Worm (Caenorhabditis elegans): ENCODE data around the gene crb-3.

crb-3 gene

DNA sequence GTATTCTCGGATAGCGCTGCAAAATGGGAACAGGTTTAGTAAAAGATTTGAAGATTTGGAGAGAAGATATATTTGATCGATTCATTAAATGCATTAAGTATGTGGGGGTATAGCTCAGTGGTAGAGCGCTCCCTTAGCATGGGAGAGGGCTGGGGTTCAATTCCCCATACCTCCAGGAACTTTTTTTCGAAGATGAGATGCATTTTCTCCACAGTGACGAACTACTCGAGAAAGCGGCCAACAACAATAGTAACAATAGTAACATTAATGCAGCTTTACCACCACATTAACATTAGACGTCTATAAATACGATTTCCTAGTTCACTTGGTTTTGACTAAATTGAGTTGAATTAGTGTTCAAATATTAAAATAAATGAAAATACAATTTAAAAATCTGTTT is 34.1 kb downstream of the crb-3 start:
- TF ChIP-seq snpc-4 (tag; optimal IDR thresholded peaks at IDR 0.05) (no peak), nhr-43 (tag; optimal IDR thresholded peaks at IDR 0.05; ENCODE audit: poor library complexity, severe bottlenecking) (peak; percentile 66), nhr-77 (tag; optimal IDR thresholded peaks at IDR 0.05) (no peak), nhr-25 (tag; optimal IDR thresholded peaks at IDR 0.05) (no peak)

ce11 chrX:9238692-9239091 is 35.1 kb downstream of the crb-3 start:
- TF ChIP-seq tbx-2 (tag; optimal IDR thresholded peaks at IDR 0.05) (peak; percentile 2), nhr-11 (tag; optimal IDR thresholded peaks at IDR 0.05) (no peak), nhr-43 (tag; optimal IDR thresholded peaks at IDR 0.05; ENCODE audit: poor library complexity, severe bottlenecking) (peak; percentile 45), unc-39 (tag; optimal IDR thresholded peaks at IDR 0.05) (no peak)

- no peak for TF ChIP-seq zag-1 (tag; optimal IDR thresholded peaks at IDR 0.05)
- TF ChIP-seq tbx-2 (tag; optimal IDR thresholded peaks at IDR 0.05) = no peak
- no peak for TF ChIP-seq pqm-1 (tag; optimal IDR thresholded peaks at IDR 0.05)
- TF ChIP-seq nhr-23 (tag; optimal IDR thresholded peaks at IDR 0.05) = no peak
- TF ChIP-seq nhr-77 (tag; optimal IDR thresholded peaks at IDR 0.05) = no peak
- TF ChIP-seq nhr-25 (tag; optimal IDR thresholded peaks at IDR 0.05) = no peak
- TF ChIP-seq nhr-237 (tag; optimal IDR thresholded peaks at IDR 0.05) = no peak
- TF ChIP-seq ceh-28 (tag; optimal IDR thresholded peaks at IDR 0.05) = no peak
- no peak for TF ChIP-seq nhr-12 (tag; optimal IDR thresholded peaks at IDR 0.05)
- TF ChIP-seq skn-1 (tag; optimal IDR thresholded peaks at IDR 0.05) = no peak
- no peak for TF ChIP-seq nhr-11 (tag; optimal IDR thresholded peaks at IDR 0.05)
- TF ChIP-seq daf-12 (tag; optimal IDR thresholded peaks at IDR 0.05) = no peak
- no peak for TF ChIP-seq pha-4 (tag; optimal IDR thresholded peaks at IDR 0.05)
- no peak for TF ChIP-seq lin-39 (tag; optimal IDR thresholded peaks at IDR 0.05)
- TF ChIP-seq mdl-1 (tag; optimal IDR thresholded peaks at IDR 0.05) = no peak
- no peak for TF ChIP-seq fos-1 (tag; optimal IDR thresholded peaks at IDR 0.05)
- no peak for TF ChIP-seq ztf-4 (tag; optimal IDR thresholded peaks at IDR 0.05)
- no peak for TF ChIP-seq nhr-28 (tag; optimal IDR thresholded peaks at IDR 0.05)
- no peak for TF ChIP-seq ceh-82 (tag; optimal IDR thresholded peaks at IDR 0.05)
These were observed 38.6 kb downstream of the crb-3 start, which contains the start of gene lgc-4 for ce11 chrX:9242123-9242522. lgc-4 (minus strand) TSS chrX:9242223.

ce11 chrX:9243257-9243656 is 39.7 kb downstream of the crb-3 start, which contains the start of gene gpa-12:
gpa-12 (plus strand) TSS chrX:9243557.
- TF ChIP-seq pqm-1 (tag; optimal IDR thresholded peaks at IDR 0.05) (no peak), ztf-4 (tag; optimal IDR thresholded peaks at IDR 0.05) (no peak), lin-15B (tag; optimal IDR thresholded peaks at IDR 0.05) (no peak), ceh-16 (tag; optimal IDR thresholded peaks at IDR 0.05) (no peak), elt-1 (tag; optimal IDR thresholded peaks at IDR 0.05) (no peak), pha-4 (tag; optimal IDR thresholded peaks at IDR 0.05) (no peak), jun-1 (tag; optimal IDR thresholded peaks at IDR 0.05) (no peak), unc-62 (GFP tag; optimal IDR thresholded peaks at IDR 0.05) (no peak), fkh-2 (tag; optimal IDR thresholded peaks at IDR 0.05) (no peak), nhr-28 (tag; optimal IDR thresholded peaks at IDR 0.05) (no peak), fos-1 (tag; optimal IDR thresholded peaks at IDR 0.05) (no peak), ama-1 (optimal IDR thresholded peaks at IDR 0.05) (no peak), aly-2 (tag; optimal IDR thresholded peaks at IDR 0.05) (no peak), nfya-1 (tag; optimal IDR thresholded peaks at IDR 0.05; ENCODE audit: insufficient read depth) (no peak), nhr-237 (tag; optimal IDR thresholded peaks at IDR 0.05) (no peak), sea-2 (GFP tag; optimal IDR thresholded peaks at IDR 0.05) (no peak), hmg-11 (tag; optimal IDR thresholded peaks at IDR 0.05) (no peak), R02D3.7 (tag; optimal IDR thresholded peaks at IDR 0.05) (no peak)

ce11 chrX:9246625-9247024 is 43.1 kb downstream of the crb-3 start:
- TF ChIP-seq nhr-43 (tag; optimal IDR thresholded peaks at IDR 0.05; ENCODE audit: poor library complexity, severe bottlenecking) = peak; percentile 27
- TF ChIP-seq egl-5 (tag; optimal IDR thresholded peaks at IDR 0.05) = no peak
- TF ChIP-seq ceh-16 (tag; optimal IDR thresholded peaks at IDR 0.05) = no peak
- no peak for TF ChIP-seq lsy-12 (tag; optimal IDR thresholded peaks at IDR 0.05)
- TF ChIP-seq egl-27 (tag; optimal IDR thresholded peaks at IDR 0.05) = no peak
- TF ChIP-seq nhr-25 (tag; optimal IDR thresholded peaks at IDR 0.05) = peak; percentile 93
- no peak for TF ChIP-seq pha-4 (tag; optimal IDR thresholded peaks at IDR 0.05)
- no peak for TF ChIP-seq skn-1 (tag; optimal IDR thresholded peaks at IDR 0.05)
- no peak for TF ChIP-seq ZK546.5 (tag; optimal IDR thresholded peaks at IDR 0.05)

All from whole organism, L3 larva.